Worm (Caenorhabditis elegans): ENCODE results near the gene dhhc-9.

dhhc-9 gene

ce11 chrX:2375300-2376035, 26.4 kb downstream of the dhhc-9 start, which contains the start of gene F47G3.3:
TSS of gene F47G3.3 (plus strand) at chrX:2375985.
- no peak for TF ChIP-seq med-1 (GFP tag; optimal IDR thresholded peaks at IDR 0.05; ENCODE audit: insufficient read depth)
- TF ChIP-seq klf-2 (GFP tag; conservative IDR thresholded peaks at IDR 0.05) = no peak
- no peak for TF ChIP-seq ref-1 (GFP tag; conservative IDR thresholded peaks at IDR 0.05)
- TF ChIP-seq ztf-23 (GFP tag; IDR thresholded peaks at IDR 0.05) = no peak
- no peak for TF ChIP-seq ztf-29 (GFP tag; IDR thresholded peaks at IDR 0.05)
- TF ChIP-seq cog-1 (tag; optimal IDR thresholded peaks at IDR 0.05) = no peak
- TF ChIP-seq flt-1 (GFP tag; IDR thresholded peaks at IDR 0.05) = no peak
- TF ChIP-seq T22C8.4 (GFP tag; IDR thresholded peaks at IDR 0.05) = no peak
- no peak for TF ChIP-seq tab-1 (GFP tag; IDR thresholded peaks at IDR 0.05)

ce11 chrX:2372134-2372533, 29.7 kb downstream of the dhhc-9 start:
- no peak for TF ChIP-seq cog-1 (tag; optimal IDR thresholded peaks at IDR 0.05)
- no peak for TF ChIP-seq med-1 (GFP tag; optimal IDR thresholded peaks at IDR 0.05; ENCODE audit: insufficient read depth)
- no peak for TF ChIP-seq klf-2 (GFP tag; conservative IDR thresholded peaks at IDR 0.05)
- TF ChIP-seq flt-1 (GFP tag; IDR thresholded peaks at IDR 0.05) = no peak

- TF ChIP-seq T22C8.4 (GFP tag; IDR thresholded peaks at IDR 0.05) (no peak), tab-1 (GFP tag; IDR thresholded peaks at IDR 0.05) (no peak), klf-2 (GFP tag; conservative IDR thresholded peaks at IDR 0.05) (no peak), med-1 (GFP tag; optimal IDR thresholded peaks at IDR 0.05; ENCODE audit: insufficient read depth) (no peak), cog-1 (tag; optimal IDR thresholded peaks at IDR 0.05) (no peak), ref-1 (GFP tag; conservative IDR thresholded peaks at IDR 0.05) (no peak), ztf-23 (GFP tag; IDR thresholded peaks at IDR 0.05) (no peak)
Measured at ce11 chrX:2370655-2371054, 31.2 kb downstream of the dhhc-9 start.

ce11 chrX:2369073-2369472, 32.8 kb downstream of the dhhc-9 start:
- TF ChIP-seq cog-1 (tag; optimal IDR thresholded peaks at IDR 0.05) (no peak), flt-1 (GFP tag; IDR thresholded peaks at IDR 0.05) (no peak), T22C8.4 (GFP tag; IDR thresholded peaks at IDR 0.05) (no peak), tab-1 (GFP tag; IDR thresholded peaks at IDR 0.05) (no peak), ztf-29 (GFP tag; IDR thresholded peaks at IDR 0.05) (no peak), ref-1 (GFP tag; conservative IDR thresholded peaks at IDR 0.05) (no peak), med-1 (GFP tag; optimal IDR thresholded peaks at IDR 0.05; ENCODE audit: insufficient read depth) (no peak), klf-2 (GFP tag; conservative IDR thresholded peaks at IDR 0.05) (no peak), ztf-23 (GFP tag; IDR thresholded peaks at IDR 0.05) (no peak)

- no peak for TF ChIP-seq ref-1 (GFP tag; conservative IDR thresholded peaks at IDR 0.05)
- TF ChIP-seq med-1 (GFP tag; optimal IDR thresholded peaks at IDR 0.05; ENCODE audit: insufficient read depth) = no peak
- no peak for TF ChIP-seq flt-1 (GFP tag; IDR thresholded peaks at IDR 0.05)
- TF ChIP-seq cog-1 (tag; optimal IDR thresholded peaks at IDR 0.05) = peak; percentile 8
- peak; percentile 17; the same call in 1 of the 2 replicates for TF ChIP-seq T22C8.4 (GFP tag; IDR thresholded peaks at IDR 0.05)
Measured at ce11 chrX:2368042-2368814, 33.6 kb downstream of the dhhc-9 start.

ce11 chrX:2365890-2366289, 35.9 kb downstream of the dhhc-9 start, which contains the start of gene T24D8.6:
TSS of gene T24D8.6 (minus strand) at chrX:2365990.
- TF ChIP-seq ztf-29 (GFP tag; IDR thresholded peaks at IDR 0.05) (no peak), T22C8.4 (GFP tag; IDR thresholded peaks at IDR 0.05) (no peak), med-1 (GFP tag; optimal IDR thresholded peaks at IDR 0.05; ENCODE audit: insufficient read depth) (no peak)

ce11 chrX:2364703-2365299, 37.0 kb downstream of the dhhc-9 start:
- TF ChIP-seq ref-1 (GFP tag; conservative IDR thresholded peaks at IDR 0.05) = no peak
- no peak for TF ChIP-seq tab-1 (GFP tag; IDR thresholded peaks at IDR 0.05)
- no peak for TF ChIP-seq med-1 (GFP tag; optimal IDR thresholded peaks at IDR 0.05; ENCODE audit: insufficient read depth)
- TF ChIP-seq T22C8.4 (GFP tag; IDR thresholded peaks at IDR 0.05) = no peak
- no peak for TF ChIP-seq flt-1 (GFP tag; IDR thresholded peaks at IDR 0.05)
- TF ChIP-seq ztf-23 (GFP tag; IDR thresholded peaks at IDR 0.05) = no peak
- no peak for TF ChIP-seq klf-2 (GFP tag; conservative IDR thresholded peaks at IDR 0.05)
- no peak for TF ChIP-seq ztf-29 (GFP tag; IDR thresholded peaks at IDR 0.05)
- no peak for TF ChIP-seq cog-1 (tag; optimal IDR thresholded peaks at IDR 0.05)

- TF ChIP-seq tab-1 (GFP tag; IDR thresholded peaks at IDR 0.05) (no peak), flt-1 (GFP tag; IDR thresholded peaks at IDR 0.05) (0 out of 2 replicates have a peak, but pooled peaks have one; percentile 15)
Measured at ce11 chrX:2362872-2363271, 39.0 kb downstream of the dhhc-9 start.

ce11 chrX:2359797-2360196, 42.0 kb downstream of the dhhc-9 start, which contains the start of gene lgc-40:
TSS of gene lgc-40 (plus strand) at chrX:2360097.
- TF ChIP-seq ztf-29 (GFP tag; IDR thresholded peaks at IDR 0.05) (no peak), flt-1 (GFP tag; IDR thresholded peaks at IDR 0.05) (no peak), klf-2 (GFP tag; conservative IDR thresholded peaks at IDR 0.05) (no peak), tab-1 (GFP tag; IDR thresholded peaks at IDR 0.05) (no peak), ztf-23 (GFP tag; IDR thresholded peaks at IDR 0.05) (no peak), cog-1 (tag; optimal IDR thresholded peaks at IDR 0.05) (no peak), ref-1 (GFP tag; conservative IDR thresholded peaks at IDR 0.05) (no peak), med-1 (GFP tag; optimal IDR thresholded peaks at IDR 0.05; ENCODE audit: insufficient read depth) (no peak), T22C8.4 (GFP tag; IDR thresholded peaks at IDR 0.05) (no peak)

Measured in whole organism, midembryonic.